Worm (Caenorhabditis elegans): ENCODE measurements around the gene best-5.

best-5 gene

DNA sequence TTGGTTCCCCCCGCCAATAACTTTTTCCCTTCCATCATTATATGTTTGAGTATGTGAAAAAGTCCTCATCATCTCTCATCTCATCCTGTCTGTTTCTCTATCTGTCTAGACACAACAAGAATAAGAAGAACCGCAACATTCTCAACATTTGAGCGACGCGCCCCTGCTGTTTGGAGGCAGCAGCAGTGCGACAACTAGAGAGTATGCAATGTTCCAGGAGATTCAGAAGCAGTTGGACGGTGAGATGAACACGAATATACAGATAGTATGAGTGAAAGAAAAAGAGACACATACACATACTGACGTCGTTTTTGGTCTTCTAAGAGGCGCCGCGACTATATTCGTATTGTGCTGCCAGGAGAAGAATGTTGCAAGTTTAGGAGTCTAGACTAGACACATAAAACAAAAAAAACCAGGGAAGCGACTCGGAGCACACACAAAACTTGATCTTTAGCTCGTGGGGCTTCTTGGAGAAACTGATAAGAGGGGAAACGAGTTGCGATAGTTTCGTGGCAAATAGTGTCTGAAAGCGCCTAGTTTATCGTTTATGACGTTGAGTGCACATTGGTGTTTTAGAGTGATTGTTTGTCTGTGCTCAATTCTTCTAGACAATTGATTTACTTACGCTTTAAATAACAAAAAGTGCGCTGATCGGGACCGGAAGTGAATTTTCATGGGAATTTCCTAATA is 24.4 kb downstream of the best-5 start (continued):
- TF ChIP-seq pqm-1 (tag; optimal IDR thresholded peaks at IDR 0.05) (peak; percentile 56), set-16 (GFP tag; IDR thresholded peaks at IDR 0.05) (no peak), lin-29 (GFP tag; IDR thresholded peaks at IDR 0.05) (no peak), nhr-237 (tag; optimal IDR thresholded peaks at IDR 0.05) (no peak), zip-11 (GFP tag; IDR thresholded peaks at IDR 0.05) (no peak), F10B5.3 (tag; optimal IDR thresholded peaks at IDR 0.05) (no peak), snpc-4 (tag; optimal IDR thresholded peaks at IDR 0.05) (no peak), T26A8.4 (GFP tag; IDR thresholded peaks at IDR 0.05) (no peak), zip-2 (tag; optimal IDR thresholded peaks at IDR 0.05) (no peak), attf-4 (tag; optimal IDR thresholded peaks at IDR 0.05) (no peak), lsy-2 (tag; optimal IDR thresholded peaks at IDR 0.05) (peak in 1 of 2 experiments; percentile 17), madf-9 (GFP tag; conservative IDR thresholded peaks at IDR 0.05) (no peak), unc-130 (GFP tag; optimal IDR thresholded peaks at IDR 0.05) (no peak), rbr-2 (tag; optimal IDR thresholded peaks at IDR 0.05) (peak; percentile 18), Y75B8A.6 (GFP tag; IDR thresholded peaks at IDR 0.05) (no peak), hlh-30 (tag; optimal IDR thresholded peaks at IDR 0.05; ENCODE audit: insufficient read depth) (peak; percentile 17), aly-2 (tag; optimal IDR thresholded peaks at IDR 0.05) (no peak), mdl-1 (tag; optimal IDR thresholded peaks at IDR 0.05) (no peak), dmd-8 (GFP tag; IDR thresholded peaks at IDR 0.05) (no peak), nhr-102 (tag; optimal IDR thresholded peaks at IDR 0.05) (no peak), lin-15B (tag; optimal IDR thresholded peaks at IDR 0.05) (no peak), pha-4 (GFP tag; IDR thresholded peaks at IDR 0.05) (peak; percentile 55; the same call in 1 of the 2 replicates), pha-4 (tag; optimal IDR thresholded peaks at IDR 0.05) (no peak), nhr-28 (tag; optimal IDR thresholded peaks at IDR 0.05) (peak; percentile 46), nhr-48 (tag; optimal IDR thresholded peaks at IDR 0.05) (no peak), sdz-12 (GFP tag; optimal IDR thresholded peaks at IDR 0.05) (no peak), ctbp-1 (GFP tag; IDR thresholded peaks at IDR 0.05) (0 out of 2 replicates have a peak, but pooled peaks have one; percentile 21), F37D6.2 (tag; optimal IDR thresholded peaks at IDR 0.05) (peak; percentile 31), fkh-10 (GFP tag; optimal IDR thresholded peaks at IDR 0.05) (peak; percentile 68), php-3 (GFP tag; IDR thresholded peaks at IDR 0.05) (peak; percentile 61), dve-1 (tag; optimal IDR thresholded peaks at IDR 0.05; ENCODE audit: insufficient read depth) (peak; percentile 56), Y5F2A.4 (GFP tag; optimal IDR thresholded peaks at IDR 0.05) (no peak), dmd-6 (GFP tag; IDR thresholded peaks at IDR 0.05) (peak; percentile 88), D1046.2 (GFP tag; IDR thresholded peaks at IDR 0.05) (0 out of 2 replicates have a peak, but pooled peaks have one; percentile 5)

DNA sequence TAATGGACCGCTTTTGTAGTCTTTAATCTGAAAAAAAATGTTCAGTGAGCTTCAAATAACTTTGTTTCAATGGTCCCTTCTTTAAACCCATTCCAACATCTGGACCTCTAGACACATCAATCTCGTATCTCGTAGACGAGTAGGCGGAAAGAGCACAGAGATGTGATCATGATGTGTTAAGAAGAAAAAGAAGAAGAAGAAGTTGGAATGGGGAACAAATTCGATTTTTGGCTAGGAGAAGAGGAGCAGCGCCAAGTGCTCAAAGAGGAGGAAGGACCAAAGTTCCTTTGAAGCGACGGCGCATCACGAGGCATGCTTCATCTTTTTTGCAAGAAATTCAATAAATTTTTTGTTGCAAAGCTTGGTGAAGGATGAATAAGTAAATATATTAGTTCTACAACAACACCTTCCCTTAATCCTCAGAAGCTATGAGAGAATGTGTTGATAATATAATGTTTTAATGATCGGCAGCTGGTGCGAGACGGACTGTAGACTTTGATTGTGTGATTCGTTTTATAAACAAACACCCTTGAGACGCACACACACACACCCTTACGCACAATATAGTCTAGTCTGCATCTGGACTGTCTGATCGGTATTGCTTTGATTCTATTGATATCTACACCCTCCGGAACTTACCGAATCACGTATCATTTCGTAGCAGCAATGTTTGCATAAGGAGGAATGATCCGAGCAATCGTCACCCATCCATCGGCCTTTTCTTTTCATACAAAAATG is 25.4 kb downstream of the best-5 start:
- TF ChIP-seq hlh-30 (tag; optimal IDR thresholded peaks at IDR 0.05; ENCODE audit: insufficient read depth) (peak; percentile 39), F37D6.2 (tag; optimal IDR thresholded peaks at IDR 0.05) (no peak), gei-8 (GFP tag; optimal IDR thresholded peaks at IDR 0.05) (peak; percentile 15), ces-1 (GFP tag; optimal IDR thresholded peaks at IDR 0.05) (peak; percentile 66), ctbp-1 (GFP tag; IDR thresholded peaks at IDR 0.05) (peak; percentile 86), nhr-42 (GFP tag; IDR thresholded peaks at IDR 0.05) (no peak), fkh-10 (GFP tag; optimal IDR thresholded peaks at IDR 0.05) (peak; percentile 73), aha-1 (tag) (peak; percentile 54), Y5F2A.4 (GFP tag; optimal IDR thresholded peaks at IDR 0.05) (no peak), snpc-4 (tag; optimal IDR thresholded peaks at IDR 0.05) (no peak), hlh-11 (tag; optimal IDR thresholded peaks at IDR 0.05) (peak; percentile 40), lsy-2 (tag; optimal IDR thresholded peaks at IDR 0.05) (peak in 1 of 2 experiments; percentile 49), mxl-2 (GFP tag; conservative IDR thresholded peaks at IDR 0.05) (no peak), Y48G9A.11 (GFP tag; IDR thresholded peaks at IDR 0.05) (no peak), hmg-1.1 (GFP tag; IDR thresholded peaks at IDR 0.05) (peak; percentile 19; the same call in 1 of the 2 replicates), mep-1 (tag; optimal IDR thresholded peaks at IDR 0.05) (peak; percentile 12), ceh-20 (GFP tag; IDR thresholded peaks at IDR 0.05) (0 out of 2 replicates have a peak, but pooled peaks have one; percentile 31), ama-1 (optimal IDR thresholded peaks at IDR 0.05) (no peak), F49E8.2 (tag; optimal IDR thresholded peaks at IDR 0.05; ENCODE audit: borderline replicate concordance) (no peak)
